Fruit fly (Drosophila melanogaster) whole organism, embryonic: ENCODE data around the gene Megf8.

Experiments used
- Awh ChIP-seq: fragments of 200-800 bp; sonication (Bioruptor generic); IDR thresholded peaks from 2 replicates; pipeline ENCODE4, ENCODE4 v1.3.6; 2022; ENCODE audit warnings: missing biosample characterization, missing genetic modification characterization
- Blimp-1 ChIP-seq: fragments of 200-800 bp; sonication (Bioruptor generic); optimal IDR thresholded peaks from 3 replicates; lab custom pipeline; 2018; ENCODE audit warnings: missing biosample characterization, missing genetic modification characterization, mild to moderate bottlenecking, moderate library complexity, missing genetic modification reagents
- CG10147 ChIP-seq: fragments of 200-800 bp; sonication (Bioruptor generic); optimal IDR thresholded peaks from 2 replicates; lab custom pipeline; 2019; ENCODE audit warnings: missing biosample characterization, mild to moderate bottlenecking, missing genetic modification characterization, moderate library complexity
- CG10209 ChIP-seq: fragments of 200-800 bp; sonication (Bioruptor generic); optimal IDR thresholded peaks from 3 replicates; lab custom pipeline; 2017; ENCODE audit warnings: missing biosample characterization, mild to moderate bottlenecking, missing genetic modification characterization, missing genetic modification reagents
- CG10267 ChIP-seq: fragments of 200-800 bp; sonication (Bioruptor generic); optimal IDR thresholded peaks from 2 replicates; lab custom pipeline; 2018; ENCODE audit warnings: missing biosample characterization, mild to moderate bottlenecking, missing genetic modification characterization, moderate library complexity
- CG12236 ChIP-seq: fragments of 200-800 bp; sonication (Bioruptor generic); optimal IDR thresholded peaks from 2 replicates; lab custom pipeline; 2016; ENCODE audit warnings: missing biosample characterization, missing genetic modification characterization
- CG15514 ChIP-seq: fragments of 200-800 bp; sonication (Bioruptor generic); optimal IDR thresholded peaks from 3 replicates; lab custom pipeline; 2017; ENCODE audit warnings: missing biosample characterization, missing genetic modification characterization, mild to moderate bottlenecking, moderate library complexity, missing genetic modification reagents
- CG1647 ChIP-seq: fragments of 200-800 bp; sonication (Bioruptor generic); optimal IDR thresholded peaks from 3 replicates; lab custom pipeline; 2016; ENCODE audit warnings: missing biosample characterization, missing genetic modification characterization
- CG17385 ChIP-seq: fragments of 200-800 bp; sonication (Bioruptor generic); optimal IDR thresholded peaks from 3 replicates; lab custom pipeline; 2018; ENCODE audit warnings: missing biosample characterization, mild to moderate bottlenecking, missing genetic modification characterization
- CG2889 ChIP-seq: fragments of 200-800 bp; sonication (Bioruptor generic); IDR thresholded peaks from 3 replicates; pipeline ENCODE4 v1.3.6; 2022; ENCODE audit warnings: missing biosample characterization, missing genetic modification characterization
- CG3838 ChIP-seq: fragments of 200-800 bp; sonication (Bioruptor generic); optimal IDR thresholded peaks from 3 replicates; lab custom pipeline; 2016; ENCODE audit warnings: missing biosample characterization, missing genetic modification characterization
- CG4854 ChIP-seq: fragments of 200-800 bp; sonication (Bioruptor generic); optimal IDR thresholded peaks from 2 replicates; lab custom pipeline; 2016; ENCODE audit warnings: missing biosample characterization, missing genetic modification characterization, inconsistent platforms
- CG5180 ChIP-seq: fragments of 200-800 bp; sonication (Bioruptor generic); optimal IDR thresholded peaks from 3 replicates; lab custom pipeline; 2017; ENCODE audit warnings: missing biosample characterization, missing genetic modification characterization, mild to moderate bottlenecking, moderate library complexity, missing genetic modification reagents
- CG6175 ChIP-seq: fragments of 200-800 bp; sonication (Bioruptor generic); IDR thresholded peaks from 3 replicates; pipeline ENCODE4 v1.3.6; 2022; ENCODE audit warnings: missing biosample characterization, missing genetic modification characterization
- CG6654 ChIP-seq: fragments of 200-800 bp; sonication (Bioruptor generic); optimal IDR thresholded peaks from 2 replicates; lab custom pipeline; 2017; ENCODE audit warnings: missing biosample characterization, mild to moderate bottlenecking, missing genetic modification characterization
- CG6683 ChIP-seq: fragments of 200-800 bp; sonication (Bioruptor generic); optimal IDR thresholded peaks from 2 replicates; lab custom pipeline; 2017; ENCODE audit warnings: missing biosample characterization, mild to moderate bottlenecking, missing genetic modification characterization, missing genetic modification reagents
- CG7357 ChIP-seq: fragments of 200-800 bp; sonication (Bioruptor generic); IDR thresholded peaks from 3 replicates; pipeline ENCODE4 v1.3.6; 2022; ENCODE audit warnings: missing biosample characterization, missing genetic modification characterization
- CG8388 ChIP-seq: fragments of 200-800 bp; sonication (Bioruptor generic); optimal IDR thresholded peaks from 2 replicates; lab custom pipeline; 2019; ENCODE audit warnings: missing biosample characterization, mild to moderate bottlenecking, missing genetic modification characterization, moderate library complexity
- CG8765 ChIP-seq: fragments of 200-800 bp; sonication (Bioruptor generic); IDR thresholded peaks from 2 replicates; pipeline ENCODE4 v1.3.6; 2022; ENCODE audit warnings: missing biosample characterization, missing genetic modification characterization
- Dad ChIP-seq: fragments of 200-800 bp; sonication (Bioruptor generic); optimal IDR thresholded peaks from 3 replicates; lab custom pipeline; 2016; ENCODE audit warnings: missing biosample characterization, missing genetic modification characterization
- Dip3 ChIP-seq: fragments of 200-800 bp; sonication (Bioruptor generic); optimal IDR thresholded peaks from 3 replicates; lab custom pipeline; 2016; ENCODE audit warnings: missing biosample characterization, missing genetic modification characterization
- Doc2 ChIP-seq: fragments of 200-800 bp; sonication (Bioruptor generic); IDR thresholded peaks from 2 replicates; pipeline ENCODE4 v1.3.6; 2022; ENCODE audit warnings: missing biosample characterization, missing genetic modification characterization
- Doc3 ChIP-seq: fragments of 200-800 bp; sonication (Bioruptor generic); IDR thresholded peaks from 3 replicates; pipeline ENCODE4 v1.3.6; 2022; ENCODE audit warnings: missing biosample characterization, missing genetic modification characterization; ENCODE audit not compliant: partially characterized antibody
- Dref ChIP-seq: fragments of 200-800 bp; sonication (Bioruptor generic); IDR thresholded peaks from 2 replicates; pipeline ENCODE4 v1.3.6; 2022; ENCODE audit warnings: missing biosample characterization, missing genetic modification characterization
- Drgx ChIP-seq: fragments of 200-800 bp; sonication (Bioruptor generic); IDR thresholded peaks from 2 replicates; pipeline ENCODE4 v1.3.6; 2022; ENCODE audit warnings: missing biosample characterization, missing genetic modification characterization
- Ets97D ChIP-seq: fragments of 200-800 bp; sonication (Bioruptor generic); optimal IDR thresholded peaks from 3 replicates; lab custom pipeline; 2016; ENCODE audit warnings: missing biosample characterization, missing genetic modification characterization
- Hr39 ChIP-seq: fragments of >200 bp; optimal IDR thresholded peaks from 2 replicates; lab custom pipeline; 2017
- Lim3 ChIP-seq: fragments of 200-800 bp; sonication (Bioruptor generic); IDR thresholded peaks from 2 replicates; pipeline ENCODE4 v1.3.6; 2022; ENCODE audit warnings: missing biosample characterization, missing genetic modification characterization
- MESR4 ChIP-seq: fragments of 200-800 bp; sonication (Bioruptor generic); optimal IDR thresholded peaks from 2 replicates; lab custom pipeline; 2018; ENCODE audit warnings: missing biosample characterization, mild to moderate bottlenecking, missing genetic modification characterization, moderate library complexity
- Med ChIP-seq: fragments of 200-800 bp; sonication (Bioruptor generic); peaks from one replicate; lab custom pipeline; 2016; ENCODE audit warnings: missing biosample characterization, missing genetic modification characterization, mild to moderate bottlenecking, inconsistent platforms, moderate library complexity
- Pdp1 ChIP-seq, 2 experiments: fragments of 200-800 bp; sonication (Bioruptor generic); optimal IDR thresholded peaks; 3 replicates each; lab custom pipeline; 2016; ENCODE audit warnings: missing biosample characterization in 2 of 2, missing genetic modification characterization in 2 of 2, mild to moderate bottlenecking in 1 of 2, moderate library complexity in 1 of 2
- Ssrp ChIP-seq: fragments of 200-800 bp; sonication (Bioruptor generic); optimal IDR thresholded peaks from 2 replicates; lab custom pipeline; 2018; ENCODE audit warnings: missing biosample characterization, mild to moderate bottlenecking, missing genetic modification characterization, moderate library complexity
- bowl ChIP-seq: fragments of 200-800 bp; sonication (Bioruptor generic); IDR thresholded peaks from 2 replicates; pipeline ENCODE4 v1.3.6; 2022; ENCODE audit warnings: missing biosample characterization, missing genetic modification characterization
- bsh ChIP-seq, 2 experiments: fragments of 200-800 bp; sonication (Bioruptor generic); optimal IDR thresholded peaks; 2 replicates each; lab custom pipeline; 2017 to 2018; ENCODE audit warnings: mild to moderate bottlenecking in 2 of 2, missing biosample characterization in 2 of 2, missing genetic modification characterization in 2 of 2, moderate library complexity in 1 of 2
- chinmo ChIP-seq: fragments of 200-800 bp; sonication (Bioruptor generic); IDR thresholded peaks from 4 replicates; pipeline ENCODE4 v1.3.6; 2022; ENCODE audit warnings: missing biosample characterization, missing genetic modification characterization; ENCODE audit not compliant: partially characterized antibody
- dmrt99B ChIP-seq: fragments of 200-800 bp; sonication (Bioruptor generic); optimal IDR thresholded peaks from 2 replicates; lab custom pipeline; 2018; ENCODE audit warnings: missing biosample characterization, mild to moderate bottlenecking, missing genetic modification characterization, moderate library complexity
- eve ChIP-seq, 2 experiments: fragments of >200 bp; optimal IDR thresholded peaks; 2 replicates each; lab custom pipeline; 2017; ENCODE audit warnings: missing biosample characterization in 2 of 2, missing genetic modification characterization in 2 of 2
- jing ChIP-seq: fragments of 200-800 bp; sonication (Bioruptor generic); optimal IDR thresholded peaks from 2 replicates; lab custom pipeline; 2018; ENCODE audit warnings: missing biosample characterization, mild to moderate bottlenecking, missing genetic modification characterization
- kni ChIP-seq: fragments of 200-800 bp; sonication (Bioruptor generic); optimal IDR thresholded peaks from 3 replicates; lab custom pipeline; 2017; ENCODE audit warnings: mild to moderate bottlenecking, missing biosample characterization, missing genetic modification reagents, missing genetic modification characterization
- lbe ChIP-seq: fragments of 200-800 bp; sonication (Bioruptor generic); optimal IDR thresholded peaks from 2 replicates; lab custom pipeline; 2016; ENCODE audit warnings: missing biosample characterization, mild to moderate bottlenecking, missing genetic modification characterization
- mld ChIP-seq: fragments of 200-800 bp; sonication (Bioruptor generic); IDR thresholded peaks from 3 replicates; pipeline ENCODE4 v1.3.6; 2022; ENCODE audit warnings: missing biosample characterization, missing genetic modification characterization; ENCODE audit not compliant: partially characterized antibody
- nom ChIP-seq: fragments of 200-800 bp; sonication (Bioruptor generic); optimal IDR thresholded peaks from 2 replicates; lab custom pipeline; 2017; ENCODE audit warnings: missing biosample characterization, missing genetic modification characterization, mild to moderate bottlenecking, moderate library complexity, missing genetic modification reagents
- p53 ChIP-seq: fragments of 200-800 bp; sonication (Bioruptor generic); optimal IDR thresholded peaks from 2 replicates; lab custom pipeline; 2016; ENCODE audit warnings: missing biosample characterization, missing genetic modification characterization
- sens ChIP-seq: fragments of 200-800 bp; sonication (Bioruptor generic); peaks from one replicate; lab custom pipeline; 2016; ENCODE audit warnings: missing biosample characterization, missing genetic modification characterization
- slp2 ChIP-seq: fragments of 200-800 bp; sonication (Bioruptor generic); optimal IDR thresholded peaks from 2 replicates; lab custom pipeline; 2016; ENCODE audit warnings: missing biosample characterization, missing genetic modification characterization
- trem ChIP-seq: fragments of 200-800 bp; optimal IDR thresholded peaks from 3 replicates; lab custom pipeline; 2019; ENCODE audit warnings: missing biosample characterization, mild to moderate bottlenecking, missing genetic modification characterization, moderate library complexity
- trh ChIP-seq: fragments of 200-800 bp; sonication (Bioruptor generic); optimal IDR thresholded peaks from 2 replicates; lab custom pipeline; 2016; ENCODE audit warnings: missing biosample characterization, missing genetic modification characterization
- twi ChIP-seq: fragments of 200-800 bp; optimal IDR thresholded peaks from 2 replicates; lab custom pipeline; 2019; ENCODE audit warnings: missing biosample characterization, mild to moderate bottlenecking, missing genetic modification characterization, moderate library complexity

Megf8 gene

dm6 chr2L:8091908-8092307 lies 48.6 kb downstream of the Megf8 start (continued):
- TF ChIP-seq kni (GFP tag; lab: Kevin White, UChicago): no peak
- TF ChIP-seq CG15514 (GFP tag; lab: Kevin White, UChicago): no peak
- no peak for TF ChIP-seq CG1647 (GFP tag; lab: Kevin White, UChicago)
- no peak for TF ChIP-seq Blimp-1 (GFP tag; lab: Kevin White, UChicago)
- TF ChIP-seq twi (tag; lab: Kevin White, UChicago): peak; percentile 75
- TF ChIP-seq, all 482 proteins: peak for 11

dm6 chr2L:8093182-8093941 lies 50.1 kb downstream of the Megf8 start:
- TF ChIP-seq Doc3 (GFP tag; lab: Robert Waterston, UW) (no peak), CG6654 (no peak), MESR4 (GFP tag; lab: Kevin White, UChicago) (no peak), Drgx (GFP tag; lab: Robert Waterston, UW) (0 out of 2 replicates have a peak, but pooled peaks have one; percentile 17), Lim3 (GFP tag; lab: Robert Waterston, UW) (no peak), nom (GFP tag; lab: Kevin White, UChicago) (peak; percentile 10), dmrt99B (no peak), Ets97D (GFP tag; lab: Kevin White, UChicago) (no peak), CG8765 (GFP tag; lab: Robert Waterston, UW) (no peak), bsh (GFP tag; optimal IDR thresholded peaks at IDR 0.05; lab: Kevin White, UChicago) (no peak), trem (tag; lab: Kevin White, UChicago) (no peak), CG4854 (GFP tag; lab: Kevin White, UChicago) (no peak), lbe (GFP tag; lab: Kevin White, UChicago) (peak; percentile 2), Doc2 (GFP tag; lab: Robert Waterston, UW) (no peak), CG6683 (GFP tag; lab: Kevin White, UChicago) (no peak), chinmo (0 out of 4 replicates have a peak, but pooled peaks have one; percentile 5), eve (GFP tag; optimal IDR thresholded peaks at IDR 0.05; lab: Kevin White, UChicago) (peak in 1 of 2 experiments; percentile 16), CG12236 (GFP tag; lab: Kevin White, UChicago) (no peak), Pdp1 (GFP tag; optimal IDR thresholded peaks at IDR 0.05; lab: Kevin White, UChicago) (peak in 1 of 2 experiments; percentile 31), bowl (GFP tag; lab: Robert Waterston, UW) (no peak), Awh (GFP tag; lab: Robert Waterston, UW) (no peak), CG2889 (no peak), CG10267 (tag; lab: Kevin White, UChicago) (no peak), CG10147 (no peak), CG5180 (GFP tag; lab: Kevin White, UChicago) (no peak), sens (GFP tag; lab: Kevin White, UChicago) (peak; percentile 54), CG6175 (no peak), Dad (GFP tag; lab: Kevin White, UChicago) (no peak), CG8388 (GFP tag; lab: Kevin White, UChicago) (no peak), mld (no peak), p53 (GFP tag; lab: Kevin White, UChicago) (no peak), CG17385 (GFP tag; lab: Kevin White, UChicago) (no peak), Med (GFP tag; lab: Kevin White, UChicago) (peak; percentile 62), Hr39 (peak; percentile 62), CG7357 (GFP tag; lab: Robert Waterston, UW) (no peak), CG10209 (GFP tag; lab: Kevin White, UChicago) (no peak), trh (GFP tag; lab: Kevin White, UChicago) (no peak), CG3838 (GFP tag; lab: Kevin White, UChicago) (no peak), jing (GFP tag; lab: Kevin White, UChicago) (no peak), slp2 (GFP tag; lab: Kevin White, UChicago) (no peak), Dip3 (GFP tag; lab: Kevin White, UChicago) (no peak), Ssrp (tag; lab: Kevin White, UChicago) (no peak), Dref (GFP tag; lab: Robert Waterston, UW) (no peak)
